Worm (Caenorhabditis elegans): Measurements from ENCODE around the gene W09C2.9.

- TF ChIP-seq nhr-28 (tag; optimal IDR thresholded peaks at IDR 0.05): no peak
- TF ChIP-seq pag-3 (tag; optimal IDR thresholded peaks at IDR 0.05; ENCODE audit: borderline replicate concordance, insufficient read depth): no peak
- TF ChIP-seq jun-1 (tag; optimal IDR thresholded peaks at IDR 0.05): no peak
- no peak for TF ChIP-seq ama-1 (optimal IDR thresholded peaks at IDR 0.05)
- TF ChIP-seq unc-62 (GFP tag; optimal IDR thresholded peaks at IDR 0.05): no peak
- TF ChIP-seq aly-2 (tag; optimal IDR thresholded peaks at IDR 0.05): no peak
- TF ChIP-seq nhr-11 (tag; optimal IDR thresholded peaks at IDR 0.05): no peak
- TF ChIP-seq zag-1 (tag; optimal IDR thresholded peaks at IDR 0.05): no peak
- TF ChIP-seq hlh-17 (GFP tag; optimal IDR thresholded peaks at IDR 0.05; ENCODE audit: borderline replicate concordance): no peak
- TF ChIP-seq mdl-1 (tag; optimal IDR thresholded peaks at IDR 0.05): no peak
- TF ChIP-seq ztf-11 (tag; optimal IDR thresholded peaks at IDR 0.05): no peak
- TF ChIP-seq nhr-47 (tag; optimal IDR thresholded peaks at IDR 0.05): no peak
- no peak for TF ChIP-seq ceh-82 (tag; optimal IDR thresholded peaks at IDR 0.05)
- TF ChIP-seq mep-1 (tag; optimal IDR thresholded peaks at IDR 0.05): no peak
Observed at ce11 chrIV:9632094-9632493, 8.9 kb upstream of the W09C2.9 start.

Measured in whole organism, L1 larva.